Worm (Caenorhabditis elegans): ENCODE results near the gene E01G4.3.

DNA sequence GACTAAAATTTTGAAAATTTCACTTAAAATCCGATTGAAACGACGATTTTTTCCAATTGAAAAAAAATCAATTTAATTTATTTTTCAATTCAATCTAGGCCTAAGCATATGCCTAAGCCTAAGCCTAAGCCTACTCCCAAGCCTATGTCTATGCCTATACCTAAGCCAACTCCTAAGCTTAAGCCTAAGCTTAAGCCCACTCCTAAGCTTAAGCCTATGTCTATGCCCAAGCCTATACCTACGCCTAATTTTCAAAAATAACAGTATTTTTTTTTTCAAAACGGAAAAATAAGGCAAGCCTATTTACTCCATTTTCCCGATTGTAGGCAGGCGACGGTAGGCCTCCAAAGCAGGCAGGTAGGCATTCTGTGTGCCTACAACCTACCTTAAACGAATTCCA lies 25.1 kb downstream of the E01G4.3 start:
- TF ChIP-seq ama-1 (optimal IDR thresholded peaks at IDR 0.05) (no peak), zag-1 (tag; optimal IDR thresholded peaks at IDR 0.05) (no peak), mdt-29 (GFP tag; IDR thresholded peaks at IDR 0.05) (no peak), dpl-1 (GFP tag; optimal IDR thresholded peaks at IDR 0.05) (no peak), lin-13 (GFP tag; optimal IDR thresholded peaks at IDR 0.05) (no peak), snpc-4 (tag; optimal IDR thresholded peaks at IDR 0.05) (no peak), nhr-11 (tag; optimal IDR thresholded peaks at IDR 0.05) (no peak), nhr-25 (tag; optimal IDR thresholded peaks at IDR 0.05; ENCODE audit: borderline replicate concordance, insufficient read depth) (no peak), R02D3.7 (tag; optimal IDR thresholded peaks at IDR 0.05) (no peak), nhr-237 (tag; optimal IDR thresholded peaks at IDR 0.05) (no peak), unc-130 (GFP tag; optimal IDR thresholded peaks at IDR 0.05) (no peak), Y48G9A.11 (GFP tag; IDR thresholded peaks at IDR 0.05) (no peak), hlh-30 (tag; optimal IDR thresholded peaks at IDR 0.05; ENCODE audit: insufficient read depth) (no peak)
